Worm (Caenorhabditis elegans): ENCODE measurements around the gene str-190.
A peak's percentile ranks its signal among the peaks of the same experiment; 100 is the strongest.

str-190 gene

DNA sequence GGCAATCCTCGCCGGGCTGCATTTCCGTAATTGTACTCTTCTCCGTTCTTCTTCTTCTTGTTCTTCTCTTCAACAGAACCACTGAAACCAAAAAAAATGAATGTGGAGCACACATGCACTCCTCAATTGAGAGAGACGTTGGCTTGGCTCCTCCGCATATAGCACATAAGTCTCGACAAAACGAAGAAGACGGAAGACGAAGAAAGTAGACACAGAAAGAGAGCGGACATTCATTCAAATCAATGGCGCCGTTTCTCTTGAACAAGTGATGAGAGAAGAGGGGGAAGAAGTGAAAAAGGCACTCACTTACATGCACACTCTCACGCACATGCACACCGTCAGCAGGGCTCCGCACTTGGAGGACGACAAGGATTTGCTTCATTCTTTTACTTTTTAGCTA lies 40.8 kb downstream of the str-190 start, which contains the start of gene F25E5.9 (continued):
- TF ChIP-seq pha-4 (tag; optimal IDR thresholded peaks at IDR 0.05): no peak
- TF ChIP-seq mml-1 (tag; optimal IDR thresholded peaks at IDR 0.05): no peak
- TF ChIP-seq skn-1 (tag; optimal IDR thresholded peaks at IDR 0.05): no peak
- TF ChIP-seq lin-15B (tag; optimal IDR thresholded peaks at IDR 0.05): peak; percentile 7

- TF ChIP-seq elt-3 (tag; optimal IDR thresholded peaks at IDR 0.05) (peak in 2 of 3 experiments; percentile 14 to 91), nfya-1 (tag; optimal IDR thresholded peaks at IDR 0.05; ENCODE audit: insufficient read depth) (peak; percentile 16), egl-5 (tag; optimal IDR thresholded peaks at IDR 0.05) (no peak), ama-1 (optimal IDR thresholded peaks at IDR 0.05) (peak; percentile 98), zag-1 (tag; optimal IDR thresholded peaks at IDR 0.05) (no peak), tbx-2 (tag; optimal IDR thresholded peaks at IDR 0.05) (peak; percentile 28), nhr-25 (tag; optimal IDR thresholded peaks at IDR 0.05) (peak; percentile 78), pha-4 (tag; optimal IDR thresholded peaks at IDR 0.05) (peak; percentile 14), ZK546.5 (tag; optimal IDR thresholded peaks at IDR 0.05) (no peak), mdl-1 (tag; optimal IDR thresholded peaks at IDR 0.05) (no peak), skn-1 (tag; optimal IDR thresholded peaks at IDR 0.05) (no peak), nhr-23 (tag; optimal IDR thresholded peaks at IDR 0.05) (peak; percentile 72), nhr-43 (tag; optimal IDR thresholded peaks at IDR 0.05; ENCODE audit: poor library complexity, severe bottlenecking) (peak; percentile 90), unc-62 (GFP tag; optimal IDR thresholded peaks at IDR 0.05) (no peak), unc-39 (tag; optimal IDR thresholded peaks at IDR 0.05) (no peak), nhr-76 (tag; optimal IDR thresholded peaks at IDR 0.05) (no peak)
Observed at ce11 chrV:7436911-7437310, 41.4 kb downstream of the str-190 start.

- no peak for TF ChIP-seq ceh-82 (tag; optimal IDR thresholded peaks at IDR 0.05)
- no peak for TF ChIP-seq nhr-77 (tag; optimal IDR thresholded peaks at IDR 0.05)
- TF ChIP-seq fkh-2 (tag; optimal IDR thresholded peaks at IDR 0.05): no peak
- no peak for TF ChIP-seq ama-1 (optimal IDR thresholded peaks at IDR 0.05)
- no peak for TF ChIP-seq ztf-11 (tag; optimal IDR thresholded peaks at IDR 0.05)
- no peak for TF ChIP-seq tbx-2 (tag; optimal IDR thresholded peaks at IDR 0.05)
- TF ChIP-seq nhr-23 (tag; optimal IDR thresholded peaks at IDR 0.05): no peak
- TF ChIP-seq unc-62 (GFP tag; optimal IDR thresholded peaks at IDR 0.05): no peak
- no peak for TF ChIP-seq eor-1 (tag; optimal IDR thresholded peaks at IDR 0.05)
- TF ChIP-seq snpc-4 (tag; optimal IDR thresholded peaks at IDR 0.05): no peak
- no peak for TF ChIP-seq R02D3.7 (tag; optimal IDR thresholded peaks at IDR 0.05)
Observed at ce11 chrV:7436509-7436908, 41.8 kb downstream of the str-190 start.

DNA sequence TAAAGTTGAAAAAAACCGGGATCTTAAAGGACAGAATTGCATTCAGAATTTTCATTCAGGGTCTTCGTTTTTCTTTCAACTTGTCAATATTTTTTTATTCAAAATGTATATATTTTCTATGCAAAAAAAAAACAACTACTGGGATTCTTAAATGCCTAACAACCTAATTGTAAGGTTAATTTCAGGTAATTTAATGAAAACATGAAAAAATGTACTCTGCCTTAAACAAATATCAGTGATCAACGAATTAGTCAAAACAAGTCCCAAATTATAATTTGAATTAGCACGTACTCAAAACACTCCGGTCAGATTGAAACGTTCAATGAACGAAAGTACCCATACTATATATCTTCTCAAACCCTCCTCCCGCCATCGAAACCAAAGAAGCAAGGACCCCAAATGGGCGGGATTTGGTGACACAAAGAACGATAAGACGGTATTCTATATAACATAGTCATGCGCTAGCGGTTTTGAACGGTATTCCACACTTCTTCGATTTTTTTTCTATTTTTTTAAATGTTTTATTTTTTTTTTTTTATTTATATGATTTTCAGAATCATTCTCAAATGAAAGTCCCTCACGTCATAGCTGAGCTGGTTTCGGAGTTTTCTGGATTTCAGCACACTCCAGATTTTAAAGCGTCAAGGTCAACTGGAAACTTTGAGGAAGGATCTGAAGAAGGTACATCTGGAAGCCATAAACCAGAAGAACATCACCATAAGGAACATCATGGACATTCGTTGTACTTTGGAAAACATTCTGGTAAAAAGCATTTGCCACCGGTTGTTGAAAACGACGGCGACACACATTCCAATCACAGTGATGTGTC lies 42.7 kb downstream of the str-190 start, which contains the start of the genes ddo-2 and F25E5.8:
Gene ddo-2 (minus strand): TSS at position 330 of the 829 bp plus-strand sequence.
Gene F25E5.8 (plus strand): TSS at position 555 of the 829 bp plus-strand sequence.
- TF ChIP-seq nfya-1 (tag; optimal IDR thresholded peaks at IDR 0.05; ENCODE audit: insufficient read depth): no peak
- no peak for TF ChIP-seq egl-5 (tag; optimal IDR thresholded peaks at IDR 0.05)
- no peak for TF ChIP-seq unc-39 (tag; optimal IDR thresholded peaks at IDR 0.05)
- TF ChIP-seq nhr-43 (tag; optimal IDR thresholded peaks at IDR 0.05; ENCODE audit: poor library complexity, severe bottlenecking): peak; percentile 46
- no peak for TF ChIP-seq ztf-4 (tag; optimal IDR thresholded peaks at IDR 0.05)
- TF ChIP-seq lin-15B (tag; optimal IDR thresholded peaks at IDR 0.05): no peak
- TF ChIP-seq nhr-76 (tag; optimal IDR thresholded peaks at IDR 0.05): no peak
- no peak for TF ChIP-seq elt-2 (tag; optimal IDR thresholded peaks at IDR 0.05)
- no peak for TF ChIP-seq ceh-28 (tag; optimal IDR thresholded peaks at IDR 0.05)
- no peak for TF ChIP-seq ceh-82 (tag; optimal IDR thresholded peaks at IDR 0.05)
- TF ChIP-seq fos-1 (tag; optimal IDR thresholded peaks at IDR 0.05): no peak
- no peak for TF ChIP-seq ama-1 (optimal IDR thresholded peaks at IDR 0.05)
- TF ChIP-seq elt-1 (tag; optimal IDR thresholded peaks at IDR 0.05): no peak
- no peak for TF ChIP-seq elt-3 (tag; optimal IDR thresholded peaks at IDR 0.05)
- TF ChIP-seq unc-62 (GFP tag; optimal IDR thresholded peaks at IDR 0.05): no peak
- TF ChIP-seq skn-1 (tag; optimal IDR thresholded peaks at IDR 0.05): no peak
- peak; percentile 14 for TF ChIP-seq nhr-25 (tag; optimal IDR thresholded peaks at IDR 0.05)
- TF ChIP-seq hmg-11 (tag; optimal IDR thresholded peaks at IDR 0.05): peak; percentile 11
- TF ChIP-seq nhr-237 (tag; optimal IDR thresholded peaks at IDR 0.05): no peak
- no peak for TF ChIP-seq R02D3.7 (tag; optimal IDR thresholded peaks at IDR 0.05)
- TF ChIP-seq egl-27 (tag; optimal IDR thresholded peaks at IDR 0.05): no peak
- no peak for TF ChIP-seq fkh-10 (GFP tag; optimal IDR thresholded peaks at IDR 0.05)
- no peak for TF ChIP-seq jun-1 (tag; optimal IDR thresholded peaks at IDR 0.05)
- no peak for TF ChIP-seq aly-2 (tag; optimal IDR thresholded peaks at IDR 0.05)
- TF ChIP-seq lsy-12 (tag; optimal IDR thresholded peaks at IDR 0.05): no peak
- TF ChIP-seq nhr-12 (tag; optimal IDR thresholded peaks at IDR 0.05): no peak
- TF ChIP-seq mdl-1 (tag; optimal IDR thresholded peaks at IDR 0.05): no peak
- no peak for TF ChIP-seq nhr-28 (tag; optimal IDR thresholded peaks at IDR 0.05)
- TF ChIP-seq sea-2 (GFP tag; optimal IDR thresholded peaks at IDR 0.05): no peak
- TF ChIP-seq nhr-11 (tag; optimal IDR thresholded peaks at IDR 0.05): no peak
- no peak for TF ChIP-seq snpc-4 (tag; optimal IDR thresholded peaks at IDR 0.05)
- TF ChIP-seq nhr-23 (tag; optimal IDR thresholded peaks at IDR 0.05): peak; percentile 70

All from whole organism, L3 larva.